Worm (Caenorhabditis elegans) whole organism, L1 larva: Measurements from ENCODE around the gene prp-8.

Source experiments
- dpl-1 ChIP-seq, 3 experiments: fragments of 150-350 bp in 2 of 3; sonication (generic microtip) in 1 of 3; optimal IDR thresholded peaks; 2 replicates each; lab custom pipeline; 2014 to 2017; ENCODE audit warnings: missing biosample characterization in 3 of 3, missing genetic modification characterization in 3 of 3, missing genetic modification reagents in 3 of 3
- mab-9 ChIP-seq: fragments of 200-800 bp; sonication (Bioruptor generic); IDR thresholded peaks from 2 replicates; pipeline ENCODE4 v1.3.6; 2022; ENCODE audit warnings: missing genetic modification reagents, missing genetic modification characterization, missing compliant biosample characterization
- nhr-28 ChIP-seq: fragments of 150-350 bp; optimal IDR thresholded peaks from 2 replicates; lab custom pipeline; 2014; ENCODE audit warnings: missing biosample characterization, missing genetic modification characterization
- nhr-77 ChIP-seq: fragments of 150-350 bp; optimal IDR thresholded peaks from 2 replicates; lab custom pipeline; 2014; ENCODE audit warnings: missing biosample characterization, missing genetic modification characterization
- snpc-4 ChIP-seq: fragments of 150-350 bp; optimal IDR thresholded peaks from 2 replicates; lab custom pipeline; 2014; ENCODE audit warnings: missing biosample characterization, missing genetic modification characterization
- tbx-2 ChIP-seq: sonication (generic microtip); optimal IDR thresholded peaks from 2 replicates; lab custom pipeline; 2016; ENCODE audit warnings: missing genetic modification characterization, missing compliant biosample characterization
- xbp-1 ChIP-seq: sonication (generic microtip); optimal IDR thresholded peaks from 2 replicates; lab custom pipeline; 2016; ENCODE audit warnings: missing genetic modification characterization, missing compliant biosample characterization

DNA sequence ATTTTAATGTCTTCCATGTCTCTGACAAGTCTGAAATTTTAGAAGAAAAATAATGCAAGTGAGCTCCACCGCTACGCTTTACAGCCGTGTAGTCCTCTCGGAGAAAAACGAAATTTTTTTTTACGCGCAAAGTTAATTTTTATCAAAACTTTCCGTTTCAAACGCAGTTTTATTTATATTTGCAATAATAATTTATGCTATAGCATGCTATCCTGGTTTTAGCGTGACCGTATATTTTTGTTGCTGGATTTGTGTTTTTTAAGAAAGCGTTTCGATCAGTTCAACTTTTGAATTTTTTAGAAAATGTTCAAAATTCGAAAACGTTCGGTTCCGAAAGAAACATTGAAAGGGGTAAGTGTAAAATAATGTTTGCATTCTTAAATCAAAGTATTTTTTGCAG, 27.5 kb downstream of the prp-8 start, which contains the start of gene C50C3.1:
- TF ChIP-seq nhr-77 (tag; lab: Kevin White, UChicago) (no peak), snpc-4 (no peak), dpl-1 (GFP tag; optimal IDR thresholded peaks at IDR 0.05; lab: Kevin White, UChicago) (no peak), mab-9 (GFP tag; lab: Robert Waterston, UW) (no peak), nhr-28 (tag; lab: Kevin White, UChicago) (no peak), tbx-2 (tag; lab: Kevin White, UChicago) (no peak), xbp-1 (tag; lab: Kevin White, UChicago) (no peak)
